Fruit fly (Drosophila melanogaster) whole organism, embryonic: ENCODE measurements around the gene CG7367.
A peak's percentile ranks its signal among the peaks of the same experiment; 100 is the strongest.

ENCODE experiments used
- Abd-B ChIP-seq: fragments of 200-800 bp; sonication (Bioruptor generic); optimal IDR thresholded peaks from 2 replicates; lab custom pipeline; 2018; ENCODE audit warnings: missing biosample characterization, mild to moderate bottlenecking, missing genetic modification characterization, moderate library complexity
- Aef1 ChIP-seq: fragments of 200-800 bp; sonication (Bioruptor generic); IDR thresholded peaks from 3 replicates; pipeline ENCODE4 v1.3.6; 2022; ENCODE audit warnings: missing biosample characterization, missing genetic modification characterization
- Atf6 ChIP-seq: fragments of 200-800 bp; sonication (Bioruptor generic); IDR thresholded peaks from 2 replicates; pipeline ENCODE4 v1.3.6; 2022; ENCODE audit warnings: missing biosample characterization, missing genetic modification characterization
- CG10147 ChIP-seq: fragments of 200-800 bp; sonication (Bioruptor generic); optimal IDR thresholded peaks from 2 replicates; lab custom pipeline; 2019; ENCODE audit warnings: missing biosample characterization, mild to moderate bottlenecking, missing genetic modification characterization, moderate library complexity
- CG12071 ChIP-seq: fragments of 200-800 bp; sonication (Bioruptor generic); optimal IDR thresholded peaks from 3 replicates; lab custom pipeline; 2018; ENCODE audit warnings: missing biosample characterization, mild to moderate bottlenecking, missing genetic modification characterization
- CG13296 ChIP-seq: fragments of 200-800 bp; sonication (Bioruptor generic); optimal IDR thresholded peaks from 3 replicates; lab custom pipeline; 2018; ENCODE audit warnings: missing biosample characterization, mild to moderate bottlenecking, missing genetic modification characterization
- CG13424 ChIP-seq: fragments of 200-800 bp; sonication (Bioruptor generic); optimal IDR thresholded peaks from 2 replicates; lab custom pipeline; 2019; ENCODE audit warnings: missing biosample characterization, mild to moderate bottlenecking, missing genetic modification characterization, moderate library complexity
- CG14860 ChIP-seq: fragments of 200-800 bp; sonication (Bioruptor generic); IDR thresholded peaks from 3 replicates; pipeline ENCODE4 v1.3.6; 2022; ENCODE audit warnings: missing biosample characterization, missing genetic modification characterization; ENCODE audit not compliant: partially characterized antibody
- CG15696 ChIP-seq: fragments of 200-800 bp; sonication (Bioruptor generic); optimal IDR thresholded peaks from 2 replicates; lab custom pipeline; 2019; ENCODE audit warnings: missing biosample characterization, mild to moderate bottlenecking, missing genetic modification characterization, moderate library complexity
- CG17186 ChIP-seq: fragments of 200-800 bp; sonication (Bioruptor generic); optimal IDR thresholded peaks from 3 replicates; lab custom pipeline; 2017; ENCODE audit warnings: missing biosample characterization, missing genetic modification reagents, missing genetic modification characterization
- CG18764 ChIP-seq: fragments of 200-800 bp; sonication (Bioruptor generic); optimal IDR thresholded peaks from 3 replicates; lab custom pipeline; 2016; ENCODE audit warnings: missing biosample characterization, missing genetic modification characterization
- CG34376 ChIP-seq: fragments of 200-800 bp; sonication (Bioruptor generic); optimal IDR thresholded peaks from 2 replicates; lab custom pipeline; 2018; ENCODE audit warnings: missing biosample characterization, mild to moderate bottlenecking, missing genetic modification characterization
- CG3995 ChIP-seq: fragments of 200-800 bp; sonication (Bioruptor generic); optimal IDR thresholded peaks from 3 replicates; lab custom pipeline; 2016; ENCODE audit warnings: missing biosample characterization, missing genetic modification characterization
- CG4282 ChIP-seq: fragments of 200-800 bp; sonication (Bioruptor generic); optimal IDR thresholded peaks from 2 replicates; lab custom pipeline; 2016; ENCODE audit warnings: missing biosample characterization, missing genetic modification characterization
- CG4328 ChIP-seq: fragments of 200-800 bp; sonication (Bioruptor generic); optimal IDR thresholded peaks from 3 replicates; lab custom pipeline; 2017; ENCODE audit warnings: missing biosample characterization, missing genetic modification reagents, missing genetic modification characterization
- CG4404 ChIP-seq: fragments of 200-800 bp; sonication (Bioruptor generic); IDR thresholded peaks from 2 replicates; pipeline ENCODE4 v1.3.6; 2022; ENCODE audit warnings: missing biosample characterization, missing genetic modification characterization
- CG5953 ChIP-seq: fragments of 200-800 bp; sonication (Bioruptor generic); IDR thresholded peaks from 2 replicates; pipeline ENCODE4 v1.3.6; 2022; ENCODE audit warnings: missing biosample characterization, missing genetic modification characterization
- CG8281 ChIP-seq: fragments of 200-800 bp; sonication (Bioruptor generic); optimal IDR thresholded peaks from 2 replicates; lab custom pipeline; 2018; ENCODE audit warnings: missing biosample characterization, mild to moderate bottlenecking, missing genetic modification characterization, moderate library complexity
- CG8944 ChIP-seq: fragments of 200-800 bp; sonication (Bioruptor generic); optimal IDR thresholded peaks from 3 replicates; lab custom pipeline; 2016; ENCODE audit warnings: missing biosample characterization, missing genetic modification characterization
- CTCF ChIP-seq: fragments of 200-800 bp; sonication (Bioruptor generic); optimal IDR thresholded peaks from 2 replicates; lab custom pipeline; 2017; ENCODE audit warnings: missing biosample characterization, mild to moderate bottlenecking, missing genetic modification characterization, moderate library complexity
- Deaf1 ChIP-seq: fragments of 200-800 bp; optimal IDR thresholded peaks from 3 replicates; lab custom pipeline; 2019; ENCODE audit warnings: missing biosample characterization, mild to moderate bottlenecking, missing genetic modification characterization, moderate library complexity
- Doc3 ChIP-seq: fragments of 200-800 bp; sonication (Bioruptor generic); IDR thresholded peaks from 3 replicates; pipeline ENCODE4 v1.3.6; 2022; ENCODE audit warnings: missing biosample characterization, missing genetic modification characterization; ENCODE audit not compliant: partially characterized antibody
- Dp ChIP-seq: fragments of 200-800 bp; sonication (Bioruptor generic); optimal IDR thresholded peaks from 2 replicates; lab custom pipeline; 2018; ENCODE audit warnings: missing biosample characterization, mild to moderate bottlenecking, missing genetic modification characterization, moderate library complexity
- Dref ChIP-seq: fragments of 200-800 bp; sonication (Bioruptor generic); IDR thresholded peaks from 2 replicates; pipeline ENCODE4 v1.3.6; 2022; ENCODE audit warnings: missing biosample characterization, missing genetic modification characterization
- Fer1 ChIP-seq: fragments of 200-800 bp; sonication (Bioruptor generic); optimal IDR thresholded peaks from 2 replicates; lab custom pipeline; 2017; ENCODE audit warnings: missing biosample characterization, mild to moderate bottlenecking, missing genetic modification characterization
- H15 ChIP-seq: fragments of 200-800 bp; sonication (Bioruptor generic); IDR thresholded peaks from 3 replicates; pipeline ENCODE4 v1.3.6; 2022; ENCODE audit warnings: missing biosample characterization, missing genetic modification characterization
- HLHmδ ChIP-seq: fragments of 200-800 bp; sonication (Bioruptor generic); optimal IDR thresholded peaks from 2 replicates; lab custom pipeline; 2018; ENCODE audit warnings: missing biosample characterization, mild to moderate bottlenecking, missing genetic modification characterization, moderate library complexity
- Hand ChIP-seq: fragments of 200-800 bp; sonication (Bioruptor generic); optimal IDR thresholded peaks from 2 replicates; lab custom pipeline; 2017; ENCODE audit warnings: mild to moderate bottlenecking, missing biosample characterization, missing genetic modification reagents, missing genetic modification characterization
- HmgZ ChIP-seq: fragments of 200-800 bp; sonication (Bioruptor generic); optimal IDR thresholded peaks from 2 replicates; lab custom pipeline; 2018; ENCODE audit warnings: missing biosample characterization, mild to moderate bottlenecking, missing genetic modification characterization
- Oli ChIP-seq: fragments of 200-800 bp; sonication (Bioruptor generic); optimal IDR thresholded peaks from 2 replicates; lab custom pipeline; 2018; ENCODE audit warnings: missing biosample characterization, mild to moderate bottlenecking, missing genetic modification characterization, moderate library complexity
- Xrp1 ChIP-seq: fragments of 200-800 bp; sonication (Bioruptor generic); IDR thresholded peaks from 2 replicates; pipeline ENCODE4 v1.3.6; 2022; ENCODE audit warnings: missing biosample characterization, missing genetic modification characterization
- YL-1 ChIP-seq: fragments of 200-800 bp; sonication (Bioruptor generic); optimal IDR thresholded peaks from 3 replicates; lab custom pipeline; 2017; ENCODE audit warnings: missing biosample characterization, mild to moderate bottlenecking, missing genetic modification characterization
- ase ChIP-seq: fragments of 200-800 bp; sonication (Bioruptor generic); IDR thresholded peaks from 3 replicates; pipeline ENCODE4 v1.3.6; 2022; ENCODE audit warnings: missing biosample characterization, missing genetic modification characterization
- bsh ChIP-seq, 2 experiments: fragments of 200-800 bp; sonication (Bioruptor generic); optimal IDR thresholded peaks; 2 replicates each; lab custom pipeline; 2017 to 2018; ENCODE audit warnings: mild to moderate bottlenecking in 2 of 2, missing biosample characterization in 2 of 2, missing genetic modification characterization in 2 of 2, moderate library complexity in 1 of 2
- chinmo ChIP-seq: fragments of 200-800 bp; sonication (Bioruptor generic); IDR thresholded peaks from 4 replicates; pipeline ENCODE4 v1.3.6; 2022; ENCODE audit warnings: missing biosample characterization, missing genetic modification characterization; ENCODE audit not compliant: partially characterized antibody
- chm ChIP-seq: fragments of 200-800 bp; sonication (Bioruptor generic); IDR thresholded peaks from 2 replicates; pipeline ENCODE4 v1.3.6; 2022; ENCODE audit warnings: missing biosample characterization, missing genetic modification characterization
- crol ChIP-seq: fragments of 200-800 bp; sonication (Bioruptor generic); IDR thresholded peaks from 2 replicates; pipeline ENCODE4 v1.3.6; 2022; ENCODE audit warnings: missing biosample characterization, missing genetic modification characterization
- danr ChIP-seq: fragments of 200-800 bp; sonication (Bioruptor generic); IDR thresholded peaks from 2 replicates; pipeline ENCODE4 v1.3.6; 2022; ENCODE audit warnings: missing biosample characterization, missing genetic modification characterization
- gfzf ChIP-seq: fragments of 200-800 bp; sonication (Bioruptor generic); optimal IDR thresholded peaks from 2 replicates; lab custom pipeline; 2016; ENCODE audit warnings: missing biosample characterization, mild to moderate bottlenecking, missing genetic modification characterization, moderate library complexity
- jumu ChIP-seq: fragments of 200-800 bp; sonication (Bioruptor generic); optimal IDR thresholded peaks from 3 replicates; lab custom pipeline; 2016; ENCODE audit warnings: missing biosample characterization, missing genetic modification characterization
- lmd ChIP-seq: fragments of 200-800 bp; sonication (Bioruptor generic); IDR thresholded peaks from 2 replicates; pipeline ENCODE4 v1.3.6; 2022; ENCODE audit warnings: missing biosample characterization, missing genetic modification characterization
- luna ChIP-seq: fragments of 200-800 bp; sonication (Bioruptor generic); optimal IDR thresholded peaks from 2 replicates; lab custom pipeline; 2016; ENCODE audit warnings: missing biosample characterization, missing genetic modification characterization
- prd ChIP-seq, 3 experiments: fragments of >200 bp in 2 of 3; fragments of 200-800 bp in 1 of 3; sonication (Bioruptor generic) in 1 of 3; optimal IDR thresholded peaks in 2 of 3; IDR thresholded peaks in 1 of 3; 2 replicates in 2 of 3; 3 replicates in 1 of 3; pipeline versions ENCODE4 v1.3.6 to Lab custom; 2017 to 2022; ENCODE audit warnings: missing biosample characterization in 1 of 3, missing genetic modification characterization in 1 of 3
- schlank ChIP-seq: fragments of 200-800 bp; sonication (Bioruptor generic); optimal IDR thresholded peaks from 2 replicates; lab custom pipeline; 2018; ENCODE audit warnings: missing biosample characterization, mild to moderate bottlenecking, missing genetic modification characterization
- sim ChIP-seq: fragments of 200-800 bp; sonication (Bioruptor generic); IDR thresholded peaks from 2 replicates; pipeline ENCODE4 v1.3.6; 2022; ENCODE audit warnings: missing biosample characterization, missing genetic modification characterization
- sug ChIP-seq: fragments of 200-800 bp; optimal IDR thresholded peaks from 2 replicates; lab custom pipeline; 2019; ENCODE audit warnings: missing biosample characterization, mild to moderate bottlenecking, missing genetic modification characterization, moderate library complexity
- tll ChIP-seq, 2 experiments: fragments of 200-800 bp in 1 of 2; fragments of >200 bp in 1 of 2; sonication (Bioruptor generic) in 1 of 2; optimal IDR thresholded peaks; 2 replicates each; lab custom pipeline; 2017 to 2019; ENCODE audit warnings: missing biosample characterization in 2 of 2, missing genetic modification characterization in 2 of 2, mild to moderate bottlenecking in 1 of 2, moderate library complexity in 1 of 2
- vvl ChIP-seq: fragments of 200-800 bp; sonication (Bioruptor generic); IDR thresholded peaks from 2 replicates; pipeline ENCODE4 v1.3.6; 2022; ENCODE audit warnings: missing biosample characterization, missing genetic modification characterization
- zen2 ChIP-seq: fragments of 200-800 bp; sonication (Bioruptor generic); IDR thresholded peaks from 3 replicates; pipeline ENCODE4 v1.3.6; 2022; ENCODE audit warnings: missing biosample characterization, missing genetic modification characterization; ENCODE audit not compliant: partially characterized antibody

The CG7367 gene

dm6 chr2L:8030693-8031210 lies 8.8 kb downstream of the CG7367 start, which contains the start of gene Cka (continued):
- TF ChIP-seq Xrp1, result no peak
- TF ChIP-seq Atf6, result no peak
- no peak for TF ChIP-seq lmd
- TF ChIP-seq HmgZ, result peak; percentile 72
- TF ChIP-seq CG14860 (GFP tag; lab: Robert Waterston, UW), result 0 out of 3 replicates have a peak, but pooled peaks have one; percentile 15
- peak; percentile 38; the same call in 1 of the 2 replicates for TF ChIP-seq crol
- no peak for TF ChIP-seq luna (GFP tag; lab: Kevin White, UChicago)
- no peak for TF ChIP-seq CG18764 (GFP tag; lab: Kevin White, UChicago)
- 0 out of 4 replicates have a peak, but pooled peaks have one; percentile 6 for TF ChIP-seq chinmo (GFP tag; lab: Robert Waterston, UW)
- TF ChIP-seq CG8944 (GFP tag; lab: Kevin White, UChicago), result no peak
- peak; percentile 20 for TF ChIP-seq CG34376 (GFP tag; lab: Kevin White, UChicago)
- TF ChIP-seq H15 (GFP tag; lab: Robert Waterston, UW), result no peak
- peak; percentile 59 for TF ChIP-seq CG12071 (GFP tag; lab: Kevin White, UChicago)
- peak; percentile 43 for TF ChIP-seq Fer1 (GFP tag; lab: Kevin White, UChicago)
- peak; percentile 17 for TF ChIP-seq Dp (GFP tag; lab: Kevin White, UChicago)
- peak; percentile 54; the same call in 1 of the 2 replicates for TF ChIP-seq chm (GFP tag; lab: Robert Waterston, UW)
- TF ChIP-seq gfzf, result peak; percentile 68
- TF ChIP-seq CG13296, result peak; percentile 21
- TF ChIP-seq jumu, result peak; percentile 13
- TF ChIP-seq tll (GFP tag; optimal IDR thresholded peaks at IDR 0.05; lab: Kevin White, UChicago), result peak in 1 of 2 experiments; percentile 75
- TF ChIP-seq CG17186 (GFP tag; lab: Kevin White, UChicago), result peak; percentile 36
- TF ChIP-seq Hand (GFP tag; lab: Kevin White, UChicago), result peak; percentile 2
- TF ChIP-seq zen2, result no peak
- TF ChIP-seq CTCF, result no peak
- TF ChIP-seq YL-1 (GFP tag; lab: Kevin White, UChicago), result peak; percentile 96
- peak; percentile 50 for TF ChIP-seq CG3995 (GFP tag; lab: Kevin White, UChicago)
- TF ChIP-seq Aef1 (GFP tag; lab: Robert Waterston, UW), result no peak
- TF ChIP-seq Dref (GFP tag; lab: Robert Waterston, UW), result peak; percentile 41; the same call in 1 of the 2 replicates
- TF ChIP-seq schlank (tag; lab: Kevin White, UChicago), result peak; percentile 31
- TF ChIP-seq CG4404 (GFP tag; lab: Robert Waterston, UW), result no peak
- TF ChIP-seq Oli (tag; lab: Kevin White, UChicago), result peak; percentile 21
- TF ChIP-seq CG13424 (tag; lab: Kevin White, UChicago), result peak; percentile 18
- peak; percentile 54 for TF ChIP-seq HLHmδ (GFP tag; lab: Kevin White, UChicago)
- TF ChIP-seq danr (GFP tag; lab: Robert Waterston, UW), result no peak
- TF ChIP-seq bsh (GFP tag; optimal IDR thresholded peaks at IDR 0.05; lab: Kevin White, UChicago), result peak in 1 of 2 experiments; percentile 15
- peak; percentile 21 for TF ChIP-seq CG10147 (GFP tag; lab: Kevin White, UChicago)
- TF ChIP-seq prd (optimal IDR thresholded peaks at IDR 0.05; lab: Kevin White, UChicago), result no peak
- TF ChIP-seq prd (GFP tag; IDR thresholded peaks at IDR 0.05; lab: Robert Waterston, UW), result peak; percentile 41; the same call in 1 of the 3 replicates
- TF ChIP-seq Abd-B, result peak; percentile 11
- peak; percentile 50 for TF ChIP-seq vvl (GFP tag; lab: Robert Waterston, UW)
- no peak for TF ChIP-seq CG15696 (tag; lab: Kevin White, UChicago)
- no peak for TF ChIP-seq sug (tag; lab: Kevin White, UChicago)
- peak; percentile 13; the same call in 1 of the 2 replicates for TF ChIP-seq sim (GFP tag; lab: Robert Waterston, UW)
- no peak for TF ChIP-seq Doc3 (GFP tag; lab: Robert Waterston, UW)
- no peak for TF ChIP-seq CG4328
- TF ChIP-seq CG5953 (GFP tag; lab: Robert Waterston, UW), result no peak
- 0 out of 3 replicates have a peak, but pooled peaks have one; percentile 28 for TF ChIP-seq ase
- TF ChIP-seq CG4282, result peak; percentile 17
- peak; percentile 23 for TF ChIP-seq Deaf1
- TF ChIP-seq CG8281, result no peak
